Worm (Caenorhabditis elegans) whole organism, L4 larva: Measurements from ENCODE around the gene T09F3.7.

Experiments
- F44E2.7 ChIP-seq: fragments of 200-800 bp; sonication (Bioruptor generic); IDR thresholded peaks from 2 replicates; pipeline ENCODE4 v2.1.2; 2022; ENCODE audit warnings: missing genetic modification characterization, missing compliant biosample characterization
- R02D3.7 ChIP-seq: fragments of 150-350 bp; sonication (generic microtip); optimal IDR thresholded peaks from 3 replicates; lab custom pipeline; 2014; ENCODE audit warnings: missing biosample characterization, missing genetic modification characterization
- T20F7.1 ChIP-seq: fragments of 200-800 bp; sonication (Bioruptor generic); optimal IDR thresholded peaks from 2 replicates; lab custom pipeline; 2018; ENCODE audit warnings: mild to moderate bottlenecking, missing genetic modification characterization, missing compliant biosample characterization
- Y105C5A.15 ChIP-seq: fragments of 200-800 bp; sonication (Bioruptor generic); IDR thresholded peaks from 2 replicates; pipeline ENCODE4 v1.3.6; 2022; ENCODE audit warnings: missing genetic modification characterization, missing compliant biosample characterization
- Y48G9A.11 ChIP-seq: fragments of 200-800 bp; sonication (Bioruptor generic); IDR thresholded peaks from 2 replicates; pipeline ENCODE4 v1.3.6; 2022; ENCODE audit warnings: missing genetic modification reagents, missing genetic modification characterization, missing compliant biosample characterization
- ama-1 ChIP-seq: fragments of 150-350 bp; optimal IDR thresholded peaks from 2 replicates; lab custom pipeline; 2014; ENCODE audit warnings: inconsistent platforms, mixed read lengths
- arid-1 ChIP-seq: fragments of 200-800 bp; sonication (Bioruptor generic); conservative IDR thresholded peaks from 2 replicates; pipeline ENCODE4 v1.3.6; 2022; ENCODE audit warnings: missing genetic modification reagents, missing genetic modification characterization, missing compliant biosample characterization
- ceh-28 ChIP-seq: fragments of 150-350 bp; optimal IDR thresholded peaks from 2 replicates; lab custom pipeline; 2014; ENCODE audit warnings: missing biosample characterization, missing genetic modification reagents, missing genetic modification characterization
- ces-1 ChIP-seq: fragments of 150-350 bp; sonication (generic microtip); optimal IDR thresholded peaks from 4 replicates; lab custom pipeline; 2014; ENCODE audit warnings: missing biosample characterization, missing genetic modification reagents, missing genetic modification characterization
- cey-2 ChIP-seq: sonication (generic microtip); optimal IDR thresholded peaks from 3 replicates; lab custom pipeline; 2017; ENCODE audit warnings: missing genetic modification characterization, mild to moderate bottlenecking, missing compliant biosample characterization, antibody characterized with exemption, borderline replicate concordance; ENCODE audit not compliant: insufficient read depth
- daf-16 ChIP-seq, 3 experiments: sonication (generic microtip); optimal IDR thresholded peaks; 2 replicates each; lab custom pipeline; 2016 to 2017; ENCODE audit warnings: missing genetic modification characterization in 3 of 3, missing genetic modification reagents in 3 of 3, mild to moderate bottlenecking in 2 of 3, missing compliant biosample characterization in 2 of 3, missing biosample characterization in 1 of 3, moderate library complexity in 1 of 3
- daf-19 ChIP-seq: fragments of 200-800 bp; sonication (Bioruptor generic); conservative IDR thresholded peaks from 2 replicates; pipeline ENCODE4 v1.3.6; 2022; ENCODE audit warnings: missing genetic modification characterization, missing compliant biosample characterization
- dmd-6 ChIP-seq: fragments of 200-800 bp; sonication (Bioruptor generic); IDR thresholded peaks from 2 replicates; pipeline ENCODE4 v1.3.6; 2022; ENCODE audit warnings: missing genetic modification reagents, missing genetic modification characterization, missing compliant biosample characterization
- dpl-1 ChIP-seq: fragments of 150-350 bp; optimal IDR thresholded peaks from 2 replicates; lab custom pipeline; 2014; ENCODE audit warnings: missing biosample characterization, missing genetic modification reagents, missing genetic modification characterization
- dve-1 ChIP-seq: sonication (generic microtip); optimal IDR thresholded peaks from 2 replicates; lab custom pipeline; 2017; ENCODE audit warnings: antibody characterized with exemption, mild to moderate bottlenecking, missing genetic modification characterization, missing compliant biosample characterization; ENCODE audit not compliant: insufficient read depth
- egl-43 ChIP-seq: fragments of 200-800 bp; sonication (Bioruptor generic); IDR thresholded peaks from 2 replicates; pipeline ENCODE4 v1.3.6; 2022; ENCODE audit warnings: missing genetic modification reagents, missing genetic modification characterization, missing compliant biosample characterization
- gei-8 ChIP-seq: fragments of 200-800 bp; sonication (Bioruptor generic); optimal IDR thresholded peaks from 2 replicates; lab custom pipeline; 2018; ENCODE audit warnings: mild to moderate bottlenecking, missing genetic modification characterization, missing compliant biosample characterization
- hlh-30 ChIP-seq: sonication (generic microtip); optimal IDR thresholded peaks from 2 replicates; lab custom pipeline; 2017; ENCODE audit warnings: antibody characterized with exemption, mild to moderate bottlenecking, missing genetic modification characterization, missing compliant biosample characterization; ENCODE audit not compliant: insufficient read depth
- lsy-2 ChIP-seq, 2 experiments: fragments of 150-350 bp in 1 of 2; sonication (generic microtip) in 1 of 2; optimal IDR thresholded peaks; 2 replicates each; lab custom pipeline; 2014 to 2017; ENCODE audit warnings: missing biosample characterization in 2 of 2, missing genetic modification characterization in 2 of 2
- mdt-29 ChIP-seq: fragments of 200-800 bp; sonication (Bioruptor generic); IDR thresholded peaks from 2 replicates; pipeline ENCODE4 v1.3.6; 2022; ENCODE audit warnings: missing genetic modification reagents, missing genetic modification characterization, missing compliant biosample characterization
- nhr-102 ChIP-seq: sonication (generic microtip); optimal IDR thresholded peaks from 2 replicates; lab custom pipeline; 2016; ENCODE audit warnings: mild to moderate bottlenecking, missing genetic modification characterization, moderate library complexity, missing compliant biosample characterization
- nhr-25 ChIP-seq: sonication (generic microtip); optimal IDR thresholded peaks from 2 replicates; lab custom pipeline; 2017; ENCODE audit warnings: missing genetic modification characterization, mild to moderate bottlenecking, missing compliant biosample characterization, antibody characterized with exemption, moderate library complexity, borderline replicate concordance; ENCODE audit not compliant: insufficient read depth
- nhr-28 ChIP-seq: fragments of 150-350 bp; optimal IDR thresholded peaks from 2 replicates; lab custom pipeline; 2014; ENCODE audit warnings: missing biosample characterization, missing genetic modification characterization
- nhr-76 ChIP-seq: fragments of 150-350 bp; optimal IDR thresholded peaks from 2 replicates; lab custom pipeline; 2014; ENCODE audit warnings: missing biosample characterization, missing genetic modification characterization
- pqm-1 ChIP-seq: sonication (generic microtip); optimal IDR thresholded peaks from 2 replicates; lab custom pipeline; 2017; ENCODE audit warnings: missing biosample characterization, missing genetic modification characterization
- snpc-1.2 ChIP-seq: fragments of 200-800 bp; sonication (Bioruptor generic); IDR thresholded peaks from 2 replicates; pipeline ENCODE4 v1.3.6; 2022; ENCODE audit warnings: missing genetic modification reagents, missing genetic modification characterization, missing compliant biosample characterization
- spr-1 ChIP-seq: sonication (generic microtip); optimal IDR thresholded peaks from 2 replicates; lab custom pipeline; 2016; ENCODE audit warnings: mild to moderate bottlenecking, missing genetic modification characterization, missing compliant biosample characterization
- spr-3 ChIP-seq: fragments of 200-800 bp; sonication (Bioruptor generic); optimal IDR thresholded peaks from 2 replicates; lab custom pipeline; 2018; ENCODE audit warnings: mild to moderate bottlenecking, missing genetic modification characterization, missing compliant biosample characterization
- tra-1 ChIP-seq: fragments of 200-800 bp; sonication (Bioruptor generic); IDR thresholded peaks from 2 replicates; pipeline ENCODE4 v1.3.6; 2022; ENCODE audit warnings: missing genetic modification reagents, missing genetic modification characterization, missing compliant biosample characterization
- unc-130 ChIP-seq: sonication (generic microtip); optimal IDR thresholded peaks from 2 replicates; lab custom pipeline; 2016; ENCODE audit warnings: missing genetic modification reagents, missing genetic modification characterization, missing compliant biosample characterization
- unc-62 ChIP-seq, 3 experiments: fragments of 150-350 bp in 1 of 3; sonication (generic microtip); optimal IDR thresholded peaks in 2 of 3; peaks in 1 of 3; 1 replicate in 1 of 3; 2 replicates in 2 of 3; lab custom pipeline; 2014 to 2017; ENCODE audit warnings: missing biosample characterization in 3 of 3, missing genetic modification characterization in 3 of 3, missing genetic modification reagents in 3 of 3, missing genotype in 1 of 3

T09F3.7 gene

ce11 chrII:10402991-10403390 lies 12.0 kb downstream of the T09F3.7 start:
- TF ChIP-seq nhr-28 (tag; lab: Kevin White, UChicago): peak; percentile 82
- peak in 1 of 2 experiments; percentile 62 for TF ChIP-seq unc-62 (GFP tag; optimal IDR thresholded peaks at IDR 0.05 in 1 of 2; lab: Kevin White, UChicago)
- TF ChIP-seq unc-62 (tag; optimal IDR thresholded peaks at IDR 0.05; lab: Kevin White, UChicago): no peak
- TF ChIP-seq daf-16 (GFP tag; optimal IDR thresholded peaks at IDR 0.05; lab: Kevin White, UChicago): no peak
- TF ChIP-seq daf-16 (tag; optimal IDR thresholded peaks at IDR 0.05; lab: Kevin White, UChicago): peak; percentile 85
- peak; percentile 87 for TF ChIP-seq pqm-1 (tag; lab: Kevin White, UChicago)
- TF ChIP-seq nhr-76 (tag; lab: Kevin White, UChicago): no peak
- TF ChIP-seq dmd-6 (GFP tag; lab: Robert Waterston, UW): peak; percentile 86
- TF ChIP-seq cey-2 (tag; lab: Kevin White, UChicago): no peak
- peak; percentile 57; the same call in 1 of the 2 replicates for TF ChIP-seq tra-1
- peak; percentile 47 for TF ChIP-seq dve-1 (tag; lab: Kevin White, UChicago)

ce11 chrII:10410989-10411388 lies 20.0 kb downstream of the T09F3.7 start, which contains the start of gene E04D5.5:
Gene E04D5.5, plus strand, starts transcription at chrII:10411289.
- TF ChIP-seq Y105C5A.15: no peak
- TF ChIP-seq nhr-25 (tag; lab: Kevin White, UChicago): no peak
- TF ChIP-seq arid-1 (GFP tag; lab: Robert Waterston, UW): no peak
- no peak for TF ChIP-seq gei-8 (GFP tag; lab: Kevin White, UChicago)
- TF ChIP-seq ceh-28 (tag; lab: Kevin White, UChicago): no peak
- TF ChIP-seq snpc-1.2 (GFP tag; lab: Robert Waterston, UW): no peak
- TF ChIP-seq F44E2.7 (GFP tag; lab: Robert Waterston, UW): no peak
- TF ChIP-seq mdt-29 (GFP tag; lab: Robert Waterston, UW): no peak
- no peak for TF ChIP-seq nhr-102 (tag; lab: Kevin White, UChicago)
- no peak for TF ChIP-seq spr-1 (tag; lab: Kevin White, UChicago)
- TF ChIP-seq unc-130: no peak
- TF ChIP-seq Y48G9A.11 (GFP tag; lab: Robert Waterston, UW): no peak
- TF ChIP-seq ces-1: no peak
- no peak for TF ChIP-seq daf-19 (GFP tag; lab: Robert Waterston, UW)
- no peak for TF ChIP-seq egl-43 (GFP tag; lab: Robert Waterston, UW)

ce11 chrII:10416332-10416863 lies 25.4 kb downstream of the T09F3.7 start, which contains the start of gene eif-2A:
Gene eif-2A, plus strand, starts transcription at chrII:10416800.
- TF ChIP-seq snpc-1.2 (GFP tag; lab: Robert Waterston, UW) (no peak), unc-62 (GFP tag; optimal IDR thresholded peaks at IDR 0.05 in 1 of 2; lab: Kevin White, UChicago) (peak in 1 of 2 experiments; percentile 12), unc-62 (tag; optimal IDR thresholded peaks at IDR 0.05; lab: Kevin White, UChicago) (no peak), dpl-1 (peak; percentile 32), hlh-30 (peak; percentile 80), ama-1 (lab: Kevin White, UChicago) (no peak), unc-130 (peak; percentile 0), T20F7.1 (GFP tag; lab: Kevin White, UChicago) (peak; percentile 61), lsy-2 (tag; optimal IDR thresholded peaks at IDR 0.05; lab: Kevin White, UChicago) (peak in 1 of 2 experiments; percentile 93), ceh-28 (tag; lab: Kevin White, UChicago) (no peak)

ce11 chrII:10421941-10422340 lies 31.0 kb downstream of the T09F3.7 start, which contains the start of gene frpr-21:
Gene frpr-21, minus strand, starts transcription at chrII:10422041.
- TF ChIP-seq spr-3 (GFP tag; lab: Kevin White, UChicago): no peak
- TF ChIP-seq R02D3.7 (tag; lab: Kevin White, UChicago): no peak
